Worm (Caenorhabditis elegans) whole organism, early embryonic: ENCODE results near the gene F46H5.5.

Source experiments
- B0310.2 ChIP-seq: sonication (generic microtip); optimal IDR thresholded peaks from 2 replicates; lab custom pipeline; 2016; ENCODE audit warnings: mild to moderate bottlenecking, missing genetic modification characterization, missing compliant biosample characterization
- F13C5.2 ChIP-seq: sonication (generic microtip); optimal IDR thresholded peaks from 2 replicates; lab custom pipeline; 2017; ENCODE audit warnings: mild to moderate bottlenecking, missing genetic modification characterization, inconsistent platforms, missing compliant biosample characterization
- aly-1 ChIP-seq: sonication (generic microtip); optimal IDR thresholded peaks from 2 replicates; lab custom pipeline; 2016; ENCODE audit warnings: missing genetic modification characterization, missing compliant biosample characterization
- ama-1 ChIP-seq: fragments of 150-350 bp; optimal IDR thresholded peaks from 2 replicates; lab custom pipeline; 2014
- ceh-13 ChIP-seq: fragments of 200-800 bp; sonication (Bioruptor generic); optimal IDR thresholded peaks from 2 replicates; lab custom pipeline; 2018; ENCODE audit warnings: mild to moderate bottlenecking, missing genetic modification characterization, missing compliant biosample characterization
- ceh-36 ChIP-seq: sonication (generic microtip); optimal IDR thresholded peaks from 2 replicates; lab custom pipeline; 2016; ENCODE audit warnings: missing genetic modification characterization, inconsistent platforms, missing compliant biosample characterization
- ets-7 ChIP-seq: sonication (generic microtip); optimal IDR thresholded peaks from 2 replicates; lab custom pipeline; 2016; ENCODE audit warnings: missing genotype, missing genetic modification characterization, missing compliant biosample characterization
- flt-1 ChIP-seq: fragments of 200-800 bp; sonication (Bioruptor generic); IDR thresholded peaks from 2 replicates; pipeline ENCODE4 v1.3.6; 2022; ENCODE audit warnings: missing genetic modification characterization, missing compliant biosample characterization
- hmbx-1 ChIP-seq: sonication (generic microtip); optimal IDR thresholded peaks from 2 replicates; lab custom pipeline; 2016; ENCODE audit warnings: mild to moderate bottlenecking, missing genetic modification characterization, missing compliant biosample characterization
- hmg-4 ChIP-seq: fragments of 200-800 bp; sonication (Bioruptor generic); optimal IDR thresholded peaks from 2 replicates; lab custom pipeline; 2018; ENCODE audit warnings: mild to moderate bottlenecking, missing genetic modification characterization, missing compliant biosample characterization
- hnd-1 ChIP-seq: sonication (generic microtip); optimal IDR thresholded peaks from 2 replicates; lab custom pipeline; 2016; ENCODE audit warnings: missing genetic modification characterization, missing compliant biosample characterization
- pes-1 ChIP-seq: fragments of 200-800 bp; sonication (Bioruptor generic); IDR thresholded peaks from 2 replicates; pipeline ENCODE4 v1.3.6; 2022; ENCODE audit warnings: missing genetic modification reagents, missing genetic modification characterization, missing compliant biosample characterization
- scrt-1 ChIP-seq: fragments of 200-800 bp; sonication (Bioruptor generic); IDR thresholded peaks from 2 replicates; pipeline ENCODE4 v1.3.6; 2022; ENCODE audit warnings: missing genetic modification characterization, missing compliant biosample characterization
- sea-1 ChIP-seq: fragments of 200-800 bp; sonication (Bioruptor generic); conservative IDR thresholded peaks from 2 replicates; pipeline ENCODE4 v1.3.6; 2022; ENCODE audit warnings: missing genetic modification characterization, missing compliant biosample characterization
- tbx-11 ChIP-seq: fragments of 200-800 bp; sonication (Bioruptor generic); IDR thresholded peaks from 2 replicates; pipeline ENCODE4 v1.3.6; 2022; ENCODE audit warnings: missing genetic modification characterization, missing compliant biosample characterization
- tbx-37 ChIP-seq: fragments of 200-800 bp; sonication (Bioruptor generic); conservative IDR thresholded peaks from 2 replicates; pipeline ENCODE4 v1.3.6; 2022; ENCODE audit warnings: missing genetic modification reagents, missing genetic modification characterization, missing compliant biosample characterization
- tra-4 ChIP-seq: sonication (generic microtip); optimal IDR thresholded peaks from 2 replicates; lab custom pipeline; 2017; ENCODE audit warnings: missing genetic modification characterization, missing compliant biosample characterization

The F46H5.5 gene

DNA sequence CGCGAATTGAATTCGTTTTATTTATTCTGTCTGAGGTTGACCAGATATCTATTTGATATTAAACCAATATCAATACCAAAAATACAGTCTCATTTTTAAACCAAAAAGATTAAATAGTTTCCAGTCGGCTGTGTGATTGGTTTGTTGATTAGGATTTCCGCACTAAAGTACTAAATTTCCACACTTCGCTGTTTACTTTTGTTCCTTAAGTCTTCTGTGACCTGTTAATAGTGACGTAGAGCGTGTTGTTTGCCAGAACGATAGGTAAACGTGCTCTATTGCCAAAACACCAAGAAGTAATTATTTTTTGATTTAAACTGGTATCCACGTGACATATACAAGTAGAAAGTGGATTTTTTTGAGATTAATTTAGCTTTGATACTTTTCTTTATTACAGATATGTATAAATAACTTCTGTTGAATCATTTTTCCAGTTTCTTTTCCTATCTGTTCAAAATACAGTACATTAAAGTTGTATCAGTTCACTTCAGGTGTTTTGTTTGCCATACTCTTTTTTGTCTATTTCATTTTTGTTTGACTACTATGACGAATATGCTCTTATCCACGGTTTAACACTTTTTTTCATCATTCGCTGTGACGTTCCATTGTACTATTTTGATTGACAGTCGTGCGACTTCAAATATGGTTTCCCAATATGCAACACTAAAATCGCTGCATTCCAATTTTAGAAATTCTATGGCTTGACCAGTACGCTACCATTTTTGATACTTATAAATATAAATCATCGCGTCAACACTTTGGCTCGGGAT is 34.3 kb upstream of the F46H5.5 start:
- no peak for TF ChIP-seq tra-4 (tag; lab: Kevin White, UChicago)
- TF ChIP-seq B0310.2 (tag; lab: Kevin White, UChicago): no peak
- TF ChIP-seq tbx-11: no peak
- no peak for TF ChIP-seq tbx-37 (GFP tag; lab: Robert Waterston, UW)
- no peak for TF ChIP-seq ceh-36 (tag; lab: Kevin White, UChicago)
- no peak for TF ChIP-seq F13C5.2 (tag; lab: Kevin White, UChicago)
- no peak for TF ChIP-seq hnd-1 (tag; lab: Kevin White, UChicago)
- no peak for TF ChIP-seq pes-1 (GFP tag; lab: Robert Waterston, UW)
- TF ChIP-seq ceh-13: no peak

DNA sequence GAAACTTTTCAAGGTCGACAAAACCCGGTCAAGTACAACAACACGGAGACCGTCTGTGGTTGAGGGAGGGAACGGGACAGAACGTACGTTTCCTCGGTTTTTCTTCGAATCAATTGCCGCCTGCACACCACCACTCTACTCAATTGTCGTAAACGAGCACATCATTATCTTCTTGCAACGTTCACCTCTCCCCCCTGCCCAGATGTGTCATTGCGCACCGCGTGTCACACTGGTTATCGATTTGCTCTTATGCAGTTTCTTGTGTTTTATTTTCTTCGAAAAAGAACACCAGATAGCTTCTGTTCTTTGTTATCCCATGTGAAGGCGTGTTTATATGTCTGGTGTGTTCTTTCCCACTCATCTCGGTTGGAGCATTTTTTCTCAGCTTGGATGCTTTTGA is 32.8 kb upstream of the F46H5.5 start:
- TF ChIP-seq B0310.2 (tag; lab: Kevin White, UChicago): no peak
- no peak for TF ChIP-seq ama-1 (lab: Kevin White, UChicago)
- no peak for TF ChIP-seq tbx-11
- no peak for TF ChIP-seq tbx-37 (GFP tag; lab: Robert Waterston, UW)
- no peak for TF ChIP-seq flt-1 (GFP tag; lab: Robert Waterston, UW)
- no peak for TF ChIP-seq aly-1 (tag; lab: Kevin White, UChicago)
- TF ChIP-seq scrt-1 (GFP tag; lab: Robert Waterston, UW): no peak
- TF ChIP-seq ets-7 (tag; lab: Kevin White, UChicago): no peak
- TF ChIP-seq hmbx-1: no peak
- TF ChIP-seq hmg-4 (GFP tag; lab: Kevin White, UChicago): no peak
- TF ChIP-seq pes-1 (GFP tag; lab: Robert Waterston, UW): no peak
- TF ChIP-seq tra-4 (tag; lab: Kevin White, UChicago): no peak
- TF ChIP-seq hnd-1 (tag; lab: Kevin White, UChicago): no peak
- no peak for TF ChIP-seq sea-1
- no peak for TF ChIP-seq F13C5.2 (tag; lab: Kevin White, UChicago)
- no peak for TF ChIP-seq ceh-13
- TF ChIP-seq ceh-36 (tag; lab: Kevin White, UChicago): no peak

DNA sequence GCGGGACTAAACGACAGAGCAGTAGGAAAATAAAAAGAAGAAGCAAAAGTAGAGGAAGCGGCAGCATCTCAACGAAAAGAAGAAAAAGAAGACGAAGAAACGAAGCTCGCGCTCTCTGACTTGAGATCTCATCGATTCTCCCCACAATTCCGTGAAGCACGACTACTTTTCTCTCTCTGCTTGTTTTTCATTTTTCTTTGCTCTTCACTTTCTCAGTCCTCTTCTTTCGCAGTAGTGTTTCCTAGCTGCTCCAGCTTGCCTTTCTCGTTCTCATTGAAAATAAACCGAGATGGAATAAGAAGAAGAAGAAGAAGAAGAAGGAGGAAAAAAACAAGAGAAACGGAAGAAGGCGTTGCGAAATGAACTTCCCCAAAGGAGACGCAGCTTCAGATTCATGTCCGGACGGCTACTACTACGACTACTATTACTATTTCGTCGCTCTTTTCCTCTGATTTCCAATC is 28.0 kb upstream of the F46H5.5 start:
- no peak for TF ChIP-seq F13C5.2 (tag; lab: Kevin White, UChicago)
- TF ChIP-seq hmbx-1: no peak
- TF ChIP-seq B0310.2 (tag; lab: Kevin White, UChicago): no peak
- TF ChIP-seq flt-1 (GFP tag; lab: Robert Waterston, UW): no peak
- no peak for TF ChIP-seq tbx-37 (GFP tag; lab: Robert Waterston, UW)
- TF ChIP-seq aly-1 (tag; lab: Kevin White, UChicago): no peak
- TF ChIP-seq ama-1 (lab: Kevin White, UChicago): no peak
- TF ChIP-seq hnd-1 (tag; lab: Kevin White, UChicago): no peak
- no peak for TF ChIP-seq pes-1 (GFP tag; lab: Robert Waterston, UW)
- no peak for TF ChIP-seq scrt-1 (GFP tag; lab: Robert Waterston, UW)
- no peak for TF ChIP-seq ets-7 (tag; lab: Kevin White, UChicago)
- TF ChIP-seq ceh-13: no peak

DNA sequence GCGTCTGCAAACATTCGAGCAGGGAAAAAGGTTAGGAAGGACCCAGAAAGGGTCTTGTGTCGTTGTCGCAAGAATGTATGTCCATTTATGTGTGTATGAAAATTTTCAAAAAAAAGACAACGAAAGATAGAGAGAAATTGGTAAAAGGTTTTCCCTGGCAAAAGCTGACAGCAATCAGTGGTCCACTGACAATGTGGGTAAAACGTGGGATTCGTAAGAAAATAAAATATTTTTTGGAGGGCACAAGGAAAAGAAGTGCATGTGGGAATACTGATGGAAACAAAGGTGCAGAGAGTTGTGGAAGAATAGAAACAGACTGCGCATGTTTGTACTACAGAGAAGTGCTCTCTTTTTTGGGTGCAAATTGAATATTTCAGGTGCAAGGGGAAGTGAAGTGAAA is 26.3 kb upstream of the F46H5.5 start:
- TF ChIP-seq tbx-37 (GFP tag; lab: Robert Waterston, UW): no peak
- TF ChIP-seq B0310.2 (tag; lab: Kevin White, UChicago): no peak
- no peak for TF ChIP-seq ets-7 (tag; lab: Kevin White, UChicago)

DNA sequence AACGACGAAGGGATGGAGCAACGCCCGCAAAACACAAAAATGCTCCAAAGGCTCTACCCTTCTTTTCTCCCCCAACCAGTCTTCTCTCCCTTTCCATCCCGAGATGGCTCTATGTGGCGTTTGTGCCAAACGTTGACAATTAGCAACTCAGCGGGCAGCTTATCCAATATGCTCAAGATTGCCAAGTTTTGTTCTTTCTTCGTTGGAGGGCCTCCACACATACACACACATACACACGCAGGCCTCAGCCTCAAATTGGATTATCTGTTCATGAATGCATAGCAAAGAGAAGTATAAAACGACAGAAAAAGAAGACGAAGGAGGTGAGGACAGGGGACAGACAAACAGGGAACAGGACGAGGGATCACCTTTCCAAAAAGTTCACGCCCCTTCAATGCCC is 24.6 kb upstream of the F46H5.5 start:
- TF ChIP-seq ets-7 (tag; lab: Kevin White, UChicago) (no peak), hmg-4 (GFP tag; lab: Kevin White, UChicago) (peak; percentile 17)

DNA sequence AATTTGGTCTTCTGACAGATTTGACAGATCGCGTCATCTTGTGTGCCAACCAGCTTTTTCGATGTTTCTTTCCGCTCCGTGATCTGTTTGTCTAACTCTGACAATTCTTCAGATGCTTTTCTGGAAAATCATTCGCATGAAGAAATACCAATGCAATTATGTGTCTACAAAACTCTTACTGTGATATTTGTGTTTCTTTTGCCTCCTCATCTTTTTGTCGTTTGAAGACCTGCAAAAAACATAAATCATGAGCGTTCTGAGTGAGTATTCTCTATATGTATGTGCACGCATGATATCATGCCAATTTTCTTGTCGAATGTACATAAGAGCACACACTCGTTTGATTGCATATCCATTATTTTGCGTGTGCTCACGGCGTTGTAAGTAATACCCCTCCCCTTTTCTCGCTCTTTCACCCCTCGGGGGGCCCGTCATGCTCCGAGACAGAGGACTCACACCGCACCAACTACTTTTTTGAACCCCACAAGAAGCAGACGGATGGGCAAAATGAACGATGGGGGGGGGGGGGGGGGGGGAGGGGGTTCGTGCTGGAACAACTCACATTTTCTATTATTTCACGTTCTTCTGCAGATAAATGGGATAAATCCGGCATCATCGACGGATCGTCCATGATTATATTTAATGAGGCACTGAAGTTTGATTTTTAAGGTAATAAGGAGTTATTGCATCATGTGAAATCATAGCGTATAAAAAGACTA is 23.0 kb upstream of the F46H5.5 start, which contains the start of gene unc-10:
Gene unc-10, minus strand, starts transcription at position 652 of the 719 bp plus-strand sequence.
- TF ChIP-seq tbx-37 (GFP tag; lab: Robert Waterston, UW) (no peak), tbx-11 (no peak), F13C5.2 (tag; lab: Kevin White, UChicago) (no peak), scrt-1 (GFP tag; lab: Robert Waterston, UW) (no peak), aly-1 (tag; lab: Kevin White, UChicago) (no peak), ceh-36 (tag; lab: Kevin White, UChicago) (no peak), hnd-1 (tag; lab: Kevin White, UChicago) (no peak), B0310.2 (tag; lab: Kevin White, UChicago) (no peak), tra-4 (tag; lab: Kevin White, UChicago) (no peak), ama-1 (lab: Kevin White, UChicago) (no peak), ets-7 (tag; lab: Kevin White, UChicago) (no peak), flt-1 (GFP tag; lab: Robert Waterston, UW) (no peak), pes-1 (GFP tag; lab: Robert Waterston, UW) (no peak)

DNA sequence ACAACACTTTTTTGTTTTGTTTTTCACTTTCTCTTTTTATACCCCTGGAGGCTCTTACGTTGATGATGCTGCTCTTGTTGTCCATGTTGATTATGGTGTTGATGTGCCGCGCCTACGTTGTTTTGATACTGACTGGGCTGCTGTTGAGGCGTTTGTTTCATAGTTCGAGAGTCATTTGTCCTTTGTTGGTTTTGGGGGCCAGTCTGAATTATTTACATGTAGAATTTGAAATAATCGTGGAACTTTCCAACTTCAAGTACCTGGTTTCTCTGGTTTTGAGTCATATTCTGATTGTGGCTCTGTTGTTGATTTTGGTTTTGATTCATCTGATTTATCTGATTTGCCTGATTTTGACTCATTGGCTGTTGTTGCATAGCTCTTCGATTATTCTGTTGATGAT is 21.3 kb upstream of the F46H5.5 start:
- no peak for TF ChIP-seq hmbx-1
- no peak for TF ChIP-seq ama-1 (lab: Kevin White, UChicago)
- TF ChIP-seq ceh-13: no peak
- TF ChIP-seq B0310.2 (tag; lab: Kevin White, UChicago): no peak
- no peak for TF ChIP-seq tra-4 (tag; lab: Kevin White, UChicago)
- TF ChIP-seq F13C5.2 (tag; lab: Kevin White, UChicago): no peak
- no peak for TF ChIP-seq tbx-37 (GFP tag; lab: Robert Waterston, UW)
- no peak for TF ChIP-seq ceh-36 (tag; lab: Kevin White, UChicago)
- no peak for TF ChIP-seq aly-1 (tag; lab: Kevin White, UChicago)
- TF ChIP-seq scrt-1 (GFP tag; lab: Robert Waterston, UW): no peak
- no peak for TF ChIP-seq pes-1 (GFP tag; lab: Robert Waterston, UW)
- no peak for TF ChIP-seq hnd-1 (tag; lab: Kevin White, UChicago)
- TF ChIP-seq tbx-11: no peak
- no peak for TF ChIP-seq hmg-4 (GFP tag; lab: Kevin White, UChicago)
- TF ChIP-seq ets-7 (tag; lab: Kevin White, UChicago): no peak
